Worm (Caenorhabditis elegans): ENCODE results near the gene C33G3.4.

The C33G3.4 gene

ce11 chrX:14056527-14056926 is 14.4 kb upstream of the C33G3.4 start:
- TF ChIP-seq blmp-1 (tag; optimal IDR thresholded peaks at IDR 0.05) (peak; percentile 68), skn-1 (tag; optimal IDR thresholded peaks at IDR 0.05) (no peak), irx-1 (tag; optimal IDR thresholded peaks at IDR 0.05) (no peak), aha-1 (tag; optimal IDR thresholded peaks at IDR 0.05) (no peak), lin-39 (tag; optimal IDR thresholded peaks at IDR 0.05) (peak; percentile 35), fkh-8 (tag; optimal IDR thresholded peaks at IDR 0.05) (no peak), nhr-85 (tag) (peak; percentile 0), rnt-1 (tag; optimal IDR thresholded peaks at IDR 0.05) (peak; percentile 63), lin-14 (GFP tag; optimal IDR thresholded peaks at IDR 0.05) (peak; percentile 51), nhr-71 (tag; optimal IDR thresholded peaks at IDR 0.05) (peak; percentile 19), elt-3 (tag; optimal IDR thresholded peaks at IDR 0.05) (peak in 1 of 6 experiments; percentile 56), C16A3.4 (tag; optimal IDR thresholded peaks at IDR 0.05) (no peak), pag-3 (tag; optimal IDR thresholded peaks at IDR 0.05; ENCODE audit: borderline replicate concordance, insufficient read depth) (peak; percentile 25)

ce11 chrX:14062771-14063170 is 8.2 kb upstream of the C33G3.4 start:
- TF ChIP-seq nhr-71 (tag; optimal IDR thresholded peaks at IDR 0.05) (no peak), efl-1 (optimal IDR thresholded peaks at IDR 0.05) (no peak), efl-1 (GFP tag; optimal IDR thresholded peaks at IDR 0.05 in 1 of 2) (peak in 1 of 2 experiments; percentile 60)

ce11 chrX:14063830-14064229 is 7.1 kb upstream of the C33G3.4 start:
- peak; percentile 63 for TF ChIP-seq unc-98 (GFP tag; IDR thresholded peaks at IDR 0.05)
- no peak for TF ChIP-seq nhr-76 (tag; optimal IDR thresholded peaks at IDR 0.05)
- TF ChIP-seq efl-1 (optimal IDR thresholded peaks at IDR 0.05), result peak; percentile 54 to 64
- peak; percentile 7 to 94 for TF ChIP-seq efl-1 (GFP tag; optimal IDR thresholded peaks at IDR 0.05 in 1 of 2)
- peak; percentile 83 for TF ChIP-seq lir-3 (tag; optimal IDR thresholded peaks at IDR 0.05; ENCODE audit: poor library complexity)
- TF ChIP-seq pax-3 (tag; optimal IDR thresholded peaks at IDR 0.05), result peak; percentile 66
- TF ChIP-seq alr-1 (tag; optimal IDR thresholded peaks at IDR 0.05; ENCODE audit: borderline replicate concordance), result no peak
- TF ChIP-seq unc-62 (GFP tag; optimal IDR thresholded peaks at IDR 0.05), result no peak
- peak; percentile 62 to 83 (median 81) for TF ChIP-seq ceh-82 (tag; optimal IDR thresholded peaks at IDR 0.05)
- peak in 2 of 3 experiments; percentile 37 to 49 for TF ChIP-seq dpl-1 (GFP tag; optimal IDR thresholded peaks at IDR 0.05)
- TF ChIP-seq ztf-11 (tag; optimal IDR thresholded peaks at IDR 0.05), result peak in 1 of 2 experiments; percentile 29
- peak; percentile 36 for TF ChIP-seq C04F5.9 (tag; optimal IDR thresholded peaks at IDR 0.05)
- TF ChIP-seq xbp-1 (tag; optimal IDR thresholded peaks at IDR 0.05), result peak; percentile 88
- peak; percentile 80 for TF ChIP-seq nhr-77 (tag; optimal IDR thresholded peaks at IDR 0.05)
- TF ChIP-seq nhr-12 (tag; optimal IDR thresholded peaks at IDR 0.05), result no peak
- peak; percentile 87 for TF ChIP-seq snpc-4 (tag; optimal IDR thresholded peaks at IDR 0.05)
- peak; percentile 90 for TF ChIP-seq nhr-20 (tag; optimal IDR thresholded peaks at IDR 0.05)
- no peak for TF ChIP-seq lin-15B (tag; optimal IDR thresholded peaks at IDR 0.05)
- TF ChIP-seq irx-1 (tag; optimal IDR thresholded peaks at IDR 0.05), result peak; percentile 82
- peak; percentile 42 for TF ChIP-seq nhr-237 (tag; optimal IDR thresholded peaks at IDR 0.05)
- TF ChIP-seq mdl-1 (tag; optimal IDR thresholded peaks at IDR 0.05), result peak in 1 of 2 experiments; percentile 90
- peak; percentile 33 to 56 for TF ChIP-seq egl-27 (tag; optimal IDR thresholded peaks at IDR 0.05)
- peak; percentile 5 for TF ChIP-seq efl-3 (GFP tag; optimal IDR thresholded peaks at IDR 0.05)
- peak; percentile 64 for TF ChIP-seq zag-1 (tag; optimal IDR thresholded peaks at IDR 0.05)
- TF ChIP-seq nhr-71 (tag; optimal IDR thresholded peaks at IDR 0.05), result peak; percentile 94
- peak in 2 of 6 experiments; percentile 36 to 60 for TF ChIP-seq elt-3 (tag; optimal IDR thresholded peaks at IDR 0.05)
- TF ChIP-seq zip-4 (GFP tag; optimal IDR thresholded peaks at IDR 0.05), result peak; percentile 55
- peak; percentile 91 for TF ChIP-seq lin-14 (GFP tag; optimal IDR thresholded peaks at IDR 0.05)
- TF ChIP-seq ceh-8 (GFP tag; optimal IDR thresholded peaks at IDR 0.05), result peak; percentile 83
- TF ChIP-seq vab-15 (tag; optimal IDR thresholded peaks at IDR 0.05), result peak; percentile 35
- peak; percentile 74 for TF ChIP-seq jun-1 (tag; optimal IDR thresholded peaks at IDR 0.05)
- TF ChIP-seq fkh-10 (GFP tag; optimal IDR thresholded peaks at IDR 0.05), result peak; percentile 74
- no peak for TF ChIP-seq ceh-90 (tag; optimal IDR thresholded peaks at IDR 0.05)
- TF ChIP-seq nhr-85 (tag), result peak; percentile 78
- TF ChIP-seq lsy-2 (tag; optimal IDR thresholded peaks at IDR 0.05), result peak; percentile 82 to 85
- peak; percentile 50 for TF ChIP-seq isw-1 (GFP tag; IDR thresholded peaks at IDR 0.05)
- peak; percentile 89 for TF ChIP-seq tbx-2 (tag; optimal IDR thresholded peaks at IDR 0.05)
- no peak for TF ChIP-seq Y116A8C.19 (tag; optimal IDR thresholded peaks at IDR 0.05; ENCODE audit: borderline replicate concordance)
- peak; percentile 94 for TF ChIP-seq dsc-1 (tag; optimal IDR thresholded peaks at IDR 0.05)
- TF ChIP-seq mep-1 (tag; optimal IDR thresholded peaks at IDR 0.05), result peak; percentile 90

Measured in whole organism, L1 larva.